Worm (Caenorhabditis elegans): Measurements from ENCODE around the gene ZK1055.6.

The ZK1055.6 gene

DNA sequence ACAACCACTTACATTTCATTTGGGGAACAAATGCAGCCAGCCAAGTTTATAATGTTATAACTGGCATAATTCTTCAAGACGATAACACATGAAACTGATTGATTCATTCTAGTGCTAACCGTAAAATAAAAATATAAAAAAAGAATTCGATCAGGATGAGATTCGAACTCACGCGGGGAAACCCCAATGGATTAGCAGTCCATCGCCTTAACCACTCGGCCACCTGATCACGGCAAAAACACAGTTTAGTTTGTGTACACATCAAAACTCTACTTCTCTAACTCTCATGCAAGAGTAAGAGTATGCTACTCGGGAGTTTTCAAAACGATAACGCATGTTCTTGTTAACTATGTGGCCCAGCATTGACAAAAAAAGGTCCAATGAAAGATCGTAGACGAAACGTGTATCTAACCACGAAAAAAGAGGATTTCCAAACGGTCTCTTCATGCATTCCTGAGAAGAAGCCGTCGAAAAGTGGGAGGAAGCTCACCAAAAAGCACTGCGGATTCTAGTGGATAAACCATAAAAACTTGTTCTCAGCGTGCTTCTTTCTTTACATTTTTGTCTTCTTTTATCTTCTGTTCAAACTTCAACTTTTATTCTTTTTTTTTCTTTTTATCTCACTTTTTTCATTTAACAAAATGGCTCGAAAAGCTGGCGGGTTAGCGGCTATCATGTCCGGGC, 50.6 kb downstream of the ZK1055.6 start, which contains the start of gene twk-10:
Gene twk-10 (plus strand): TSS at position 634 of the 684 bp plus-strand sequence.
- TF ChIP-seq nhr-11 (tag; optimal IDR thresholded peaks at IDR 0.05) (no peak), elt-2 (tag; optimal IDR thresholded peaks at IDR 0.05) (peak; percentile 11)

DNA sequence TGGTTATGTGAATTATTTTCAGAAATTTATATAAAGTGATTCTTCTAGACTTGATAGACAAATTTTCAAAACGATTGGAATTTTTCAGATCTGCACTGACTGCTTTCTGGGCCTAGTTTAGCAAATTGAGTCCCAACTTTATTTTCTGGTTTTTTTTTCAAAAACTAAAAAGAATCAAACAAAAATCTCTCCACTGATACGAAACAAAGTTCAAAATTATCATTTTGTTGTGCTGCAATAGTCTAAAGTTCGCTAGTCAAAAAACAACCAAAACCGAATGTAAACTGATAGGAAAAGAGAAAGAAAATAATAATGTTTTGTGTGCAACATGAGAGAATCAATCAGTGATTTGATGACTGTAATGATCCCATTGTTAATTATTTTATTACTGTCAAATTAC, 52.5 kb downstream of the ZK1055.6 start, which contains the start of gene lipl-4:
Gene lipl-4 (plus strand): TSS at position 301 of the 400 bp plus-strand sequence.
- TF ChIP-seq pqm-1 (tag; optimal IDR thresholded peaks at IDR 0.05) (no peak), fkh-10 (GFP tag; optimal IDR thresholded peaks at IDR 0.05) (no peak), unc-42 (tag; optimal IDR thresholded peaks at IDR 0.05) (no peak), nhr-232 (tag; optimal IDR thresholded peaks at IDR 0.05) (no peak), T23F11.4 (GFP tag; optimal IDR thresholded peaks at IDR 0.05) (no peak), K02D7.2 (tag; optimal IDR thresholded peaks at IDR 0.05) (no peak), madf-2 (tag; optimal IDR thresholded peaks at IDR 0.05) (no peak), pros-1 (tag; optimal IDR thresholded peaks at IDR 0.05) (no peak), sox-2 (GFP tag; IDR thresholded peaks at IDR 0.05) (no peak), hlh-15 (tag; optimal IDR thresholded peaks at IDR 0.05) (no peak), elt-4 (tag; optimal IDR thresholded peaks at IDR 0.05) (no peak), rnt-1 (tag; optimal IDR thresholded peaks at IDR 0.05) (no peak), ceh-24 (tag; optimal IDR thresholded peaks at IDR 0.05) (no peak), Y22D7AL.16 (tag; optimal IDR thresholded peaks at IDR 0.05) (no peak), ceh-19 (GFP tag; optimal IDR thresholded peaks at IDR 0.05) (no peak)

Data from whole organism, late embryonic.